Worm (Caenorhabditis elegans) whole organism, L4 larva: ENCODE data around the gene unc-1.

Source experiments
- D1046.2 ChIP-seq: fragments of 200-800 bp; sonication (Bioruptor generic); IDR thresholded peaks from 2 replicates; pipeline ENCODE4 v1.3.6; 2022; ENCODE audit warnings: missing genetic modification characterization, missing compliant biosample characterization
- F44E2.7 ChIP-seq: fragments of 200-800 bp; sonication (Bioruptor generic); IDR thresholded peaks from 2 replicates; pipeline ENCODE4 v2.1.2; 2022; ENCODE audit warnings: missing genetic modification characterization, missing compliant biosample characterization
- F49E8.2 ChIP-seq: sonication (generic microtip); optimal IDR thresholded peaks from 2 replicates; lab custom pipeline; 2016; ENCODE audit warnings: missing compliant biosample characterization, mild to moderate bottlenecking, missing genetic modification characterization, borderline replicate concordance
- T20F7.1 ChIP-seq: fragments of 200-800 bp; sonication (Bioruptor generic); optimal IDR thresholded peaks from 2 replicates; lab custom pipeline; 2018; ENCODE audit warnings: mild to moderate bottlenecking, missing genetic modification characterization, missing compliant biosample characterization
- T26A8.4 ChIP-seq: fragments of 200-800 bp; sonication (Bioruptor generic); IDR thresholded peaks from 2 replicates; pipeline ENCODE4 v1.3.6; 2022; ENCODE audit warnings: missing genetic modification characterization, missing compliant biosample characterization
- Y105C5A.15 ChIP-seq: fragments of 200-800 bp; sonication (Bioruptor generic); IDR thresholded peaks from 2 replicates; pipeline ENCODE4 v1.3.6; 2022; ENCODE audit warnings: missing genetic modification characterization, missing compliant biosample characterization
- Y75B8A.6 ChIP-seq: fragments of 200-800 bp; sonication (Bioruptor generic); IDR thresholded peaks from 2 replicates; pipeline ENCODE4 v1.3.6; 2022; ENCODE audit warnings: missing genetic modification reagents, missing genetic modification characterization, missing compliant biosample characterization
- ZK546.5 ChIP-seq, 2 experiments: sonication (generic microtip); optimal IDR thresholded peaks; 2 replicates each; lab custom pipeline; 2017; ENCODE audit warnings: missing biosample characterization in 2 of 2, missing genetic modification characterization in 2 of 2
- ama-1 ChIP-seq: fragments of 150-350 bp; optimal IDR thresholded peaks from 2 replicates; lab custom pipeline; 2014; ENCODE audit warnings: inconsistent platforms, mixed read lengths
- attf-4 ChIP-seq: sonication (generic microtip); optimal IDR thresholded peaks from 3 replicates; lab custom pipeline; 2017; ENCODE audit warnings: missing biosample characterization, missing genetic modification characterization
- ceh-32 ChIP-seq: sonication (generic microtip); optimal IDR thresholded peaks from 2 replicates; lab custom pipeline; 2016; ENCODE audit warnings: mild to moderate bottlenecking, missing genetic modification characterization, missing compliant biosample characterization; ENCODE audit not compliant: poor library complexity
- ceh-44 ChIP-seq: fragments of 200-800 bp; sonication (Bioruptor generic); IDR thresholded peaks from 2 replicates; pipeline ENCODE4 v1.3.6; 2022; ENCODE audit warnings: missing genetic modification reagents, missing genetic modification characterization, missing compliant biosample characterization
- ctbp-1 ChIP-seq: fragments of 200-800 bp; sonication (Bioruptor generic); IDR thresholded peaks from 2 replicates; pipeline ENCODE4 v1.3.6; 2022; ENCODE audit warnings: missing genetic modification reagents, missing genetic modification characterization, missing compliant biosample characterization
- daf-12 ChIP-seq: fragments of 150-350 bp; optimal IDR thresholded peaks from 2 replicates; lab custom pipeline; 2014; ENCODE audit warnings: missing biosample characterization, missing genetic modification reagents, missing genetic modification characterization
- daf-8 ChIP-seq: fragments of 200-800 bp; sonication (Bioruptor generic); IDR thresholded peaks from 2 replicates; pipeline ENCODE4 v1.3.6; 2022; ENCODE audit warnings: missing genetic modification characterization, missing compliant biosample characterization
- dmd-8 ChIP-seq: fragments of 200-800 bp; sonication (Bioruptor generic); IDR thresholded peaks from 2 replicates; pipeline ENCODE4 v1.3.6; 2022; ENCODE audit warnings: missing genetic modification characterization, missing compliant biosample characterization
- dpl-1 ChIP-seq: fragments of 150-350 bp; optimal IDR thresholded peaks from 2 replicates; lab custom pipeline; 2014; ENCODE audit warnings: missing biosample characterization, missing genetic modification reagents, missing genetic modification characterization
- dve-1 ChIP-seq: sonication (generic microtip); optimal IDR thresholded peaks from 2 replicates; lab custom pipeline; 2017; ENCODE audit warnings: antibody characterized with exemption, mild to moderate bottlenecking, missing genetic modification characterization, missing compliant biosample characterization; ENCODE audit not compliant: insufficient read depth
- egl-43 ChIP-seq: fragments of 200-800 bp; sonication (Bioruptor generic); IDR thresholded peaks from 2 replicates; pipeline ENCODE4 v1.3.6; 2022; ENCODE audit warnings: missing genetic modification reagents, missing genetic modification characterization, missing compliant biosample characterization
- fos-1 ChIP-seq: fragments of 150-350 bp; optimal IDR thresholded peaks from 2 replicates; lab custom pipeline; 2014; ENCODE audit warnings: missing biosample characterization, missing genetic modification characterization
- hlh-30 ChIP-seq: sonication (generic microtip); optimal IDR thresholded peaks from 2 replicates; lab custom pipeline; 2017; ENCODE audit warnings: antibody characterized with exemption, mild to moderate bottlenecking, missing genetic modification characterization, missing compliant biosample characterization; ENCODE audit not compliant: insufficient read depth
- hmg-1.1 ChIP-seq: fragments of 200-800 bp; sonication (Bioruptor generic); IDR thresholded peaks from 2 replicates; pipeline ENCODE4 v1.3.6; 2022; ENCODE audit warnings: missing genetic modification reagents, missing genetic modification characterization, missing compliant biosample characterization
- jun-1 ChIP-seq: fragments of 150-350 bp; optimal IDR thresholded peaks from 2 replicates; lab custom pipeline; 2014; ENCODE audit warnings: missing biosample characterization, missing genetic modification reagents, missing genetic modification characterization
- lin-1 ChIP-seq: fragments of 200-800 bp; sonication (Bioruptor generic); IDR thresholded peaks from 2 replicates; pipeline ENCODE4 v1.3.6; 2022; ENCODE audit warnings: missing genetic modification reagents, missing genetic modification characterization, missing compliant biosample characterization
- lin-13 ChIP-seq: fragments of 150-350 bp; optimal IDR thresholded peaks from 2 replicates; lab custom pipeline; 2014; ENCODE audit warnings: missing biosample characterization, missing genetic modification reagents, missing genetic modification characterization
- lin-15B ChIP-seq: fragments of 150-350 bp; sonication (generic microtip); optimal IDR thresholded peaks from 3 replicates; lab custom pipeline; 2014; ENCODE audit warnings: missing biosample characterization, missing genetic modification characterization
- lin-38 ChIP-seq: fragments of 200-800 bp; sonication (Bioruptor generic); IDR thresholded peaks from 2 replicates; pipeline ENCODE4 v1.3.6; 2022; ENCODE audit warnings: missing genetic modification reagents, missing genetic modification characterization, missing compliant biosample characterization
- lin-39 ChIP-seq: fragments of 150-350 bp; optimal IDR thresholded peaks from 2 replicates; lab custom pipeline; 2014; ENCODE audit warnings: missing biosample characterization, missing genetic modification reagents, missing genetic modification characterization
- lir-3 ChIP-seq: sonication (generic microtip); optimal IDR thresholded peaks from 2 replicates; lab custom pipeline; 2016; ENCODE audit warnings: mild to moderate bottlenecking, missing genetic modification characterization, missing compliant biosample characterization
- lsy-2 ChIP-seq, 2 experiments: fragments of 150-350 bp in 1 of 2; sonication (generic microtip) in 1 of 2; optimal IDR thresholded peaks; 2 replicates each; lab custom pipeline; 2014 to 2017; ENCODE audit warnings: missing biosample characterization in 2 of 2, missing genetic modification characterization in 2 of 2
- madf-5 ChIP-seq, 2 experiments: fragments of 200-800 bp; sonication (Bioruptor generic); IDR thresholded peaks; 2 replicates each; pipeline ENCODE4 v1.3.6; 2022; ENCODE audit warnings: missing compliant biosample characterization in 2 of 2, missing genetic modification characterization in 2 of 2
- mdl-1 ChIP-seq, 2 experiments: fragments of 150-350 bp in 1 of 2; sonication (generic microtip) in 1 of 2; optimal IDR thresholded peaks; 2 replicates each; lab custom pipeline; 2014 to 2017; ENCODE audit warnings: missing biosample characterization in 2 of 2, missing genetic modification characterization in 2 of 2
- mdt-29 ChIP-seq: fragments of 200-800 bp; sonication (Bioruptor generic); IDR thresholded peaks from 2 replicates; pipeline ENCODE4 v1.3.6; 2022; ENCODE audit warnings: missing genetic modification reagents, missing genetic modification characterization, missing compliant biosample characterization
- mep-1 ChIP-seq: fragments of 150-350 bp; sonication (generic microtip); optimal IDR thresholded peaks from 3 replicates; lab custom pipeline; 2014; ENCODE audit warnings: missing biosample characterization, missing genetic modification characterization
- mxl-2 ChIP-seq: fragments of 200-800 bp; sonication (Bioruptor generic); conservative IDR thresholded peaks from 2 replicates; pipeline ENCODE4 v1.3.6; 2022; ENCODE audit warnings: missing genetic modification reagents, missing genetic modification characterization, missing compliant biosample characterization
- nhr-237 ChIP-seq: sonication (generic microtip); optimal IDR thresholded peaks from 2 replicates; lab custom pipeline; 2017; ENCODE audit warnings: missing biosample characterization, missing genetic modification characterization
- nhr-41 ChIP-seq: fragments of 200-800 bp; sonication (Bioruptor generic); IDR thresholded peaks from 2 replicates; pipeline ENCODE4 v1.3.6; 2022; ENCODE audit warnings: missing genetic modification reagents, missing genetic modification characterization, missing compliant biosample characterization
- nhr-48 ChIP-seq: sonication (generic microtip); optimal IDR thresholded peaks from 2 replicates; lab custom pipeline; 2016; ENCODE audit warnings: mild to moderate bottlenecking, missing genetic modification characterization, missing compliant biosample characterization
- nhr-6 ChIP-seq: fragments of 150-350 bp; optimal IDR thresholded peaks from 2 replicates; lab custom pipeline; 2014; ENCODE audit warnings: missing biosample characterization, missing genetic modification characterization
- nhr-76 ChIP-seq: fragments of 150-350 bp; optimal IDR thresholded peaks from 2 replicates; lab custom pipeline; 2014; ENCODE audit warnings: missing biosample characterization, missing genetic modification characterization
- php-3 ChIP-seq: fragments of 200-800 bp; sonication (Bioruptor generic); IDR thresholded peaks from 2 replicates; pipeline ENCODE4 v1.3.6; 2022; ENCODE audit warnings: missing genetic modification reagents, missing genetic modification characterization, missing compliant biosample characterization
- sdz-12 ChIP-seq: fragments of 200-800 bp; sonication (Bioruptor generic); optimal IDR thresholded peaks from 2 replicates; lab custom pipeline; 2018; ENCODE audit warnings: mild to moderate bottlenecking, missing genetic modification characterization, missing compliant biosample characterization
- snpc-1.2 ChIP-seq: fragments of 200-800 bp; sonication (Bioruptor generic); IDR thresholded peaks from 2 replicates; pipeline ENCODE4 v1.3.6; 2022; ENCODE audit warnings: missing genetic modification reagents, missing genetic modification characterization, missing compliant biosample characterization
- snpc-4 ChIP-seq: fragments of 150-350 bp; optimal IDR thresholded peaks from 2 replicates; lab custom pipeline; 2014; ENCODE audit warnings: missing biosample characterization, missing genetic modification characterization
- spr-3 ChIP-seq: fragments of 200-800 bp; sonication (Bioruptor generic); optimal IDR thresholded peaks from 2 replicates; lab custom pipeline; 2018; ENCODE audit warnings: mild to moderate bottlenecking, missing genetic modification characterization, missing compliant biosample characterization
- tra-1 ChIP-seq: fragments of 200-800 bp; sonication (Bioruptor generic); IDR thresholded peaks from 2 replicates; pipeline ENCODE4 v1.3.6; 2022; ENCODE audit warnings: missing genetic modification reagents, missing genetic modification characterization, missing compliant biosample characterization
- unc-62 ChIP-seq, 3 experiments: fragments of 150-350 bp in 1 of 3; sonication (generic microtip); optimal IDR thresholded peaks in 2 of 3; peaks in 1 of 3; 1 replicate in 1 of 3; 2 replicates in 2 of 3; lab custom pipeline; 2014 to 2017; ENCODE audit warnings: missing biosample characterization in 3 of 3, missing genetic modification characterization in 3 of 3, missing genetic modification reagents in 3 of 3, missing genotype in 1 of 3
- vab-7 ChIP-seq: fragments of 200-800 bp; sonication (Bioruptor generic); IDR thresholded peaks from 2 replicates; pipeline ENCODE4 v1.3.6; 2022; ENCODE audit warnings: missing genetic modification reagents, missing genetic modification characterization, missing compliant biosample characterization
- zag-1 ChIP-seq: fragments of 150-350 bp; optimal IDR thresholded peaks from 2 replicates; lab custom pipeline; 2014; ENCODE audit warnings: missing biosample characterization, missing genetic modification characterization
- zip-11 ChIP-seq: fragments of 200-800 bp; sonication (Bioruptor generic); IDR thresholded peaks from 2 replicates; pipeline ENCODE4 v1.3.6; 2022; ENCODE audit warnings: missing genetic modification characterization, missing compliant biosample characterization
- zip-2 ChIP-seq: fragments of 150-350 bp; optimal IDR thresholded peaks from 2 replicates; lab custom pipeline; 2014; ENCODE audit warnings: missing biosample characterization, missing genetic modification characterization

The unc-1 gene

ce11 chrX:1012385-1012866 is 49.8 kb downstream of the unc-1 start (continued):
- TF ChIP-seq snpc-1.2 (GFP tag; lab: Robert Waterston, UW) (0 out of 2 replicates have a peak, but pooled peaks have one; percentile 28), ama-1 (lab: Kevin White, UChicago) (peak; percentile 65), lin-1 (GFP tag; lab: Robert Waterston, UW) (no peak), zip-11 (GFP tag; lab: Robert Waterston, UW) (no peak), nhr-237 (tag; lab: Kevin White, UChicago) (no peak), hlh-30 (tag; lab: Kevin White, UChicago) (no peak), ceh-32 (tag; lab: Kevin White, UChicago) (no peak), nhr-76 (tag; lab: Kevin White, UChicago) (no peak), spr-3 (GFP tag; lab: Kevin White, UChicago) (no peak), madf-5 (GFP tag; IDR thresholded peaks at IDR 0.05; lab: Robert Waterston, UW) (no peak), ZK546.5 (tag; optimal IDR thresholded peaks at IDR 0.05; lab: Kevin White, UChicago) (no peak), nhr-6 (tag; lab: Kevin White, UChicago) (no peak), sdz-12 (GFP tag; lab: Kevin White, UChicago) (peak; percentile 70), dpl-1 (GFP tag; lab: Kevin White, UChicago) (no peak), mdt-29 (GFP tag; lab: Robert Waterston, UW) (0 out of 2 replicates have a peak, but pooled peaks have one; percentile 38), unc-62 (GFP tag; optimal IDR thresholded peaks at IDR 0.05 in 1 of 2; lab: Kevin White, UChicago) (no peak), unc-62 (tag; optimal IDR thresholded peaks at IDR 0.05; lab: Kevin White, UChicago) (no peak), tra-1 (GFP tag; lab: Robert Waterston, UW) (0 out of 2 replicates have a peak, but pooled peaks have one; percentile 32), T20F7.1 (GFP tag; lab: Kevin White, UChicago) (peak; percentile 10), vab-7 (GFP tag; lab: Robert Waterston, UW) (no peak), F44E2.7 (GFP tag; lab: Robert Waterston, UW) (no peak), mep-1 (tag; lab: Kevin White, UChicago) (peak; percentile 28), mdl-1 (tag; optimal IDR thresholded peaks at IDR 0.05; lab: Kevin White, UChicago) (no peak), snpc-4 (tag; lab: Kevin White, UChicago) (no peak), egl-43 (GFP tag; lab: Robert Waterston, UW) (no peak), F49E8.2 (tag; lab: Kevin White, UChicago) (no peak), fos-1 (tag; lab: Kevin White, UChicago) (no peak), mxl-2 (no peak), hmg-1.1 (GFP tag; lab: Robert Waterston, UW) (peak; percentile 15; the same call in 1 of the 2 replicates), php-3 (GFP tag; lab: Robert Waterston, UW) (peak; percentile 55; the same call in 1 of the 2 replicates), lin-39 (tag; lab: Kevin White, UChicago) (no peak), lin-38 (GFP tag; lab: Robert Waterston, UW) (peak; percentile 38), lin-15B (tag; lab: Kevin White, UChicago) (no peak), daf-12 (tag; lab: Kevin White, UChicago) (no peak), daf-8 (no peak), D1046.2 (GFP tag; lab: Robert Waterston, UW) (0 out of 2 replicates have a peak, but pooled peaks have one; percentile 57), zag-1 (tag; lab: Kevin White, UChicago) (no peak), Y105C5A.15 (GFP tag; lab: Robert Waterston, UW) (0 out of 2 replicates have a peak, but pooled peaks have one; percentile 43), jun-1 (tag; lab: Kevin White, UChicago) (no peak), lir-3 (tag; lab: Kevin White, UChicago) (no peak), T26A8.4 (GFP tag; lab: Robert Waterston, UW) (no peak; the same call in 1 of the 2 replicates), ctbp-1 (GFP tag; lab: Robert Waterston, UW) (peak; percentile 12; the same call in 1 of the 2 replicates), nhr-48 (tag; lab: Kevin White, UChicago) (no peak), dmd-8 (GFP tag; lab: Robert Waterston, UW) (no peak), zip-2 (tag; lab: Kevin White, UChicago) (no peak), ceh-44 (GFP tag; lab: Robert Waterston, UW) (no peak), Y75B8A.6 (GFP tag; lab: Robert Waterston, UW) (no peak), dve-1 (tag; lab: Kevin White, UChicago) (peak; percentile 66), attf-4 (tag; lab: Kevin White, UChicago) (no peak), lin-13 (no peak), lsy-2 (tag; optimal IDR thresholded peaks at IDR 0.05; lab: Kevin White, UChicago) (no peak), nhr-41 (no peak)
